Worm (Caenorhabditis elegans) whole organism, late embryonic: ENCODE measurements around the gene srv-9.
A peak's percentile ranks its signal among the peaks of the same experiment; 100 is the strongest.

Experiments
- C08G9.2 ChIP-seq: sonication (generic microtip); optimal IDR thresholded peaks from 2 replicates; lab custom pipeline; 2016; ENCODE audit warnings: mild to moderate bottlenecking, missing genetic modification characterization, moderate library complexity, missing compliant biosample characterization
- C38D4.7 ChIP-seq: fragments of 200-800 bp; sonication (Bioruptor generic); optimal IDR thresholded peaks from 2 replicates; lab custom pipeline; 2018; ENCODE audit warnings: mild to moderate bottlenecking, missing genetic modification characterization, moderate library complexity, missing compliant biosample characterization
- F13H6.1 ChIP-seq: sonication (generic microtip); optimal IDR thresholded peaks from 2 replicates; lab custom pipeline; 2016; ENCODE audit warnings: missing genetic modification characterization, missing compliant biosample characterization
- K02D7.2 ChIP-seq: sonication (generic microtip); optimal IDR thresholded peaks from 2 replicates; lab custom pipeline; 2017; ENCODE audit warnings: mild to moderate bottlenecking, missing genetic modification characterization, missing compliant biosample characterization
- T23F11.4 ChIP-seq: fragments of 200-800 bp; sonication (Bioruptor generic); optimal IDR thresholded peaks from 2 replicates; lab custom pipeline; 2018; ENCODE audit warnings: mild to moderate bottlenecking, missing genetic modification characterization, missing compliant biosample characterization
- Y22D7AL.16 ChIP-seq: sonication (generic microtip); optimal IDR thresholded peaks from 2 replicates; lab custom pipeline; 2016; ENCODE audit warnings: missing genetic modification characterization, missing compliant biosample characterization
- ama-1 ChIP-seq: fragments of 150-350 bp; optimal IDR thresholded peaks from 2 replicates; lab custom pipeline; 2014
- ceh-19 ChIP-seq: fragments of 200-800 bp; sonication (Bioruptor generic); optimal IDR thresholded peaks from 2 replicates; lab custom pipeline; 2018; ENCODE audit warnings: mild to moderate bottlenecking, missing genetic modification characterization, missing compliant biosample characterization
- ceh-30 ChIP-seq: fragments of 150-350 bp; optimal IDR thresholded peaks from 2 replicates; lab custom pipeline; 2014; ENCODE audit warnings: missing biosample characterization, missing genetic modification characterization
- ceh-31 ChIP-seq: sonication (generic microtip); optimal IDR thresholded peaks from 2 replicates; lab custom pipeline; 2016; ENCODE audit warnings: missing genetic modification characterization, missing compliant biosample characterization
- ceh-34 ChIP-seq: sonication (generic microtip); optimal IDR thresholded peaks from 2 replicates; lab custom pipeline; 2016; ENCODE audit warnings: mild to moderate bottlenecking, missing genetic modification characterization, missing compliant biosample characterization
- ceh-48 ChIP-seq: sonication (generic microtip); optimal IDR thresholded peaks from 2 replicates; lab custom pipeline; 2016; ENCODE audit warnings: missing genetic modification characterization, inconsistent platforms, missing compliant biosample characterization
- che-1 ChIP-seq: sonication (generic microtip); optimal IDR thresholded peaks from 2 replicates; lab custom pipeline; 2016; ENCODE audit warnings: mild to moderate bottlenecking, missing genetic modification characterization, missing compliant biosample characterization
- elt-4 ChIP-seq: sonication (generic microtip); optimal IDR thresholded peaks from 2 replicates; lab custom pipeline; 2016; ENCODE audit warnings: missing genetic modification characterization, missing compliant biosample characterization
- ets-4 ChIP-seq: sonication (generic microtip); optimal IDR thresholded peaks from 2 replicates; lab custom pipeline; 2016; ENCODE audit warnings: missing genetic modification characterization, missing compliant biosample characterization
- fax-1 ChIP-seq: sonication (generic microtip); optimal IDR thresholded peaks from 2 replicates; lab custom pipeline; 2016; ENCODE audit warnings: missing genotype, missing genetic modification characterization, missing compliant biosample characterization
- fkh-6 ChIP-seq: sonication (generic microtip); optimal IDR thresholded peaks from 2 replicates; lab custom pipeline; 2016; ENCODE audit warnings: missing genetic modification characterization, missing compliant biosample characterization
- gmeb-2 ChIP-seq: sonication (generic microtip); optimal IDR thresholded peaks from 2 replicates; lab custom pipeline; 2016; ENCODE audit warnings: missing genetic modification characterization, inconsistent platforms, missing compliant biosample characterization
- hlh-30 ChIP-seq: sonication (generic microtip); optimal IDR thresholded peaks from 2 replicates; lab custom pipeline; 2017; ENCODE audit warnings: antibody characterized with exemption, missing genetic modification characterization, missing compliant biosample characterization; ENCODE audit not compliant: insufficient read depth
- hlh-6 ChIP-seq: sonication (generic microtip); optimal IDR thresholded peaks from 2 replicates; lab custom pipeline; 2016; ENCODE audit warnings: missing genotype, missing genetic modification characterization, missing compliant biosample characterization
- hlh-8 ChIP-seq: sonication (generic microtip); optimal IDR thresholded peaks from 2 replicates; lab custom pipeline; 2016; ENCODE audit warnings: missing genotype, missing genetic modification characterization, missing compliant biosample characterization
- lim-6 ChIP-seq: sonication (generic microtip); optimal IDR thresholded peaks from 2 replicates; lab custom pipeline; 2016; ENCODE audit warnings: missing genetic modification characterization, missing compliant biosample characterization
- madf-2 ChIP-seq: sonication (generic microtip); optimal IDR thresholded peaks from 2 replicates; lab custom pipeline; 2017; ENCODE audit warnings: missing genetic modification characterization, missing compliant biosample characterization
- mec-3 ChIP-seq: sonication (generic microtip); optimal IDR thresholded peaks from 2 replicates; lab custom pipeline; 2016; ENCODE audit warnings: borderline replicate concordance, missing genetic modification characterization, missing compliant biosample characterization
- nfya-1 ChIP-seq: sonication (generic microtip); optimal IDR thresholded peaks from 2 replicates; lab custom pipeline; 2017; ENCODE audit warnings: missing genetic modification characterization, mild to moderate bottlenecking, missing compliant biosample characterization, antibody characterized with exemption, moderate library complexity
- nhr-232 ChIP-seq: sonication (generic microtip); optimal IDR thresholded peaks from 2 replicates; lab custom pipeline; 2016; ENCODE audit warnings: missing genetic modification characterization, missing compliant biosample characterization
- odd-2 ChIP-seq: sonication (generic microtip); optimal IDR thresholded peaks from 2 replicates; lab custom pipeline; 2017; ENCODE audit warnings: antibody characterized with exemption, mild to moderate bottlenecking, missing genetic modification characterization, missing compliant biosample characterization
- pat-9 ChIP-seq: fragments of 200-800 bp; sonication (Bioruptor generic); optimal IDR thresholded peaks from 2 replicates; lab custom pipeline; 2018; ENCODE audit warnings: mild to moderate bottlenecking, missing genetic modification characterization, moderate library complexity, missing compliant biosample characterization
- pha-2 ChIP-seq: sonication (generic microtip); optimal IDR thresholded peaks from 2 replicates; lab custom pipeline; 2017; ENCODE audit warnings: mild to moderate bottlenecking, missing genetic modification characterization, missing compliant biosample characterization
- pqm-1 ChIP-seq: sonication (generic microtip); optimal IDR thresholded peaks from 2 replicates; lab custom pipeline; 2016; ENCODE audit warnings: missing genetic modification characterization, missing compliant biosample characterization
- ref-2 ChIP-seq: sonication (generic microtip); optimal IDR thresholded peaks from 2 replicates; lab custom pipeline; 2016; ENCODE audit warnings: missing genetic modification characterization, missing compliant biosample characterization
- rnt-1 ChIP-seq: sonication (generic microtip); optimal IDR thresholded peaks from 2 replicates; lab custom pipeline; 2016; ENCODE audit warnings: missing genetic modification characterization, missing compliant biosample characterization
- sdc-2 ChIP-seq: sonication (generic microtip); optimal IDR thresholded peaks from 2 replicates; lab custom pipeline; 2016; ENCODE audit warnings: missing genotype, missing genetic modification characterization, missing compliant biosample characterization
- sox-2 ChIP-seq: fragments of 200-800 bp; sonication (Bioruptor generic); IDR thresholded peaks from 2 replicates; pipeline ENCODE4 v1.3.6; 2022; ENCODE audit warnings: missing genetic modification reagents, missing genetic modification characterization, missing compliant biosample characterization
- syd-9 ChIP-seq: sonication (generic microtip); optimal IDR thresholded peaks from 2 replicates; lab custom pipeline; 2016; ENCODE audit warnings: mild to moderate bottlenecking, missing genetic modification characterization, moderate library complexity, missing compliant biosample characterization
- tbx-2 ChIP-seq: sonication (generic microtip); optimal IDR thresholded peaks from 2 replicates; lab custom pipeline; 2016; ENCODE audit warnings: missing genetic modification characterization, missing compliant biosample characterization
- tbx-7 ChIP-seq: sonication (generic microtip); optimal IDR thresholded peaks from 2 replicates; lab custom pipeline; 2016; ENCODE audit warnings: missing genotype, missing genetic modification characterization, missing compliant biosample characterization
- ttx-3 ChIP-seq: sonication (generic microtip); optimal IDR thresholded peaks from 2 replicates; lab custom pipeline; 2016; ENCODE audit warnings: missing genetic modification reagents, missing genetic modification characterization, missing compliant biosample characterization
- unc-3 ChIP-seq, 2 experiments: fragments of 200-800 bp in 1 of 2; sonication (Bioruptor generic) in 1 of 2; sonication (generic microtip) in 1 of 2; conservative IDR thresholded peaks in 1 of 2; optimal IDR thresholded peaks in 1 of 2; 2 replicates each; pipeline versions ENCODE4 v1.3.6 to Lab custom; 2016 to 2022; ENCODE audit warnings: missing compliant biosample characterization in 2 of 2, missing genetic modification characterization in 2 of 2, missing genetic modification reagents in 1 of 2
- unc-42 ChIP-seq: sonication (generic microtip); optimal IDR thresholded peaks from 2 replicates; lab custom pipeline; 2016; ENCODE audit warnings: missing genotype, missing genetic modification characterization, missing compliant biosample characterization
- unc-55 ChIP-seq: sonication (generic microtip); optimal IDR thresholded peaks from 2 replicates; lab custom pipeline; 2017; ENCODE audit warnings: missing biosample characterization, missing genetic modification reagents, missing genetic modification characterization
- unc-86 ChIP-seq: sonication (generic microtip); optimal IDR thresholded peaks from 2 replicates; lab custom pipeline; 2016; ENCODE audit warnings: missing genetic modification characterization, missing compliant biosample characterization

Gene srv-9

ce11 chrV:13468190-13468765, 45.3 kb upstream of the srv-9 start, which contains the start of the genes F25H9.6 and F25H9.7 (continued):
- no peak for TF ChIP-seq odd-2 (tag; lab: Kevin White, UChicago)
- no peak for TF ChIP-seq C38D4.7 (GFP tag; lab: Kevin White, UChicago)
- TF ChIP-seq ceh-30 = no peak
- TF ChIP-seq unc-86 (tag; lab: Kevin White, UChicago) = peak; percentile 54
- TF ChIP-seq C08G9.2 (tag; lab: Kevin White, UChicago) = peak; percentile 98
- TF ChIP-seq sox-2 (GFP tag; lab: Robert Waterston, UW) = no peak
- peak; percentile 42 for TF ChIP-seq unc-42 (tag; lab: Kevin White, UChicago)
- peak; percentile 52 for TF ChIP-seq hlh-6 (tag; lab: Kevin White, UChicago)
- no peak for TF ChIP-seq K02D7.2 (tag; lab: Kevin White, UChicago)
- no peak for TF ChIP-seq madf-2
- no peak for TF ChIP-seq gmeb-2 (tag; lab: Kevin White, UChicago)
- no peak for TF ChIP-seq unc-3 (GFP tag; conservative IDR thresholded peaks at IDR 0.05; lab: Robert Waterston, UW)
- TF ChIP-seq unc-3 (tag; optimal IDR thresholded peaks at IDR 0.05; lab: Kevin White, UChicago) = no peak
- TF ChIP-seq rnt-1 (tag; lab: Kevin White, UChicago) = peak; percentile 88
- no peak for TF ChIP-seq ama-1 (lab: Kevin White, UChicago)
- no peak for TF ChIP-seq T23F11.4
- TF ChIP-seq hlh-30 (tag; lab: Kevin White, UChicago) = peak; percentile 68
- peak; percentile 92 for TF ChIP-seq hlh-8 (tag; lab: Kevin White, UChicago)
- peak; percentile 40 for TF ChIP-seq pqm-1
- TF ChIP-seq fkh-6 (tag; lab: Kevin White, UChicago) = peak; percentile 76
- peak; percentile 80 for TF ChIP-seq F13H6.1 (tag; lab: Kevin White, UChicago)
- peak; percentile 62 for TF ChIP-seq ceh-34 (tag; lab: Kevin White, UChicago)
- TF ChIP-seq ceh-48 (tag; lab: Kevin White, UChicago) = no peak
- peak; percentile 86 for TF ChIP-seq lim-6
- peak; percentile 7 for TF ChIP-seq syd-9 (tag; lab: Kevin White, UChicago)
- peak; percentile 12 for TF ChIP-seq nfya-1 (tag; lab: Kevin White, UChicago)
- peak; percentile 92 for TF ChIP-seq mec-3 (tag; lab: Kevin White, UChicago)
- no peak for TF ChIP-seq elt-4 (tag; lab: Kevin White, UChicago)
- peak; percentile 96 for TF ChIP-seq ets-4 (tag; lab: Kevin White, UChicago)
- TF ChIP-seq sdc-2 (tag; lab: Kevin White, UChicago) = peak; percentile 41
- TF ChIP-seq Y22D7AL.16 = no peak
- no peak for TF ChIP-seq ceh-19
- TF ChIP-seq che-1 = no peak
- TF ChIP-seq, all 69 proteins: peak for 35

- no peak for TF ChIP-seq unc-55
- no peak for TF ChIP-seq ref-2
- no peak for TF ChIP-seq nhr-232 (tag; lab: Kevin White, UChicago)
- TF ChIP-seq ttx-3 (tag; lab: Kevin White, UChicago) = no peak
- no peak for TF ChIP-seq ceh-48 (tag; lab: Kevin White, UChicago)
- no peak for TF ChIP-seq madf-2
- no peak for TF ChIP-seq pat-9 (tag; lab: Kevin White, UChicago)
- no peak for TF ChIP-seq ceh-31 (tag; lab: Kevin White, UChicago)
- no peak for TF ChIP-seq ceh-19
- TF ChIP-seq Y22D7AL.16 = no peak
- TF ChIP-seq pha-2 (tag; lab: Kevin White, UChicago) = no peak
- TF ChIP-seq che-1 = no peak
- no peak for TF ChIP-seq odd-2 (tag; lab: Kevin White, UChicago)
- no peak for TF ChIP-seq pqm-1
- TF ChIP-seq tbx-7 (tag; lab: Kevin White, UChicago) = no peak
- TF ChIP-seq fax-1 = no peak
- TF ChIP-seq sox-2 (GFP tag; lab: Robert Waterston, UW) = no peak
- TF ChIP-seq lim-6 = no peak
- TF ChIP-seq tbx-2 (tag; lab: Kevin White, UChicago) = no peak
- TF ChIP-seq, all 69 proteins: peak for 0
Measured at ce11 chrV:13464123-13464522, 41.2 kb upstream of the srv-9 start.
